Worm (Caenorhabditis elegans): ENCODE results near the gene Y61A9LA.3.

- TF ChIP-seq W03F9.2 (tag; optimal IDR thresholded peaks at IDR 0.05) (no peak), him-1 (tag; optimal IDR thresholded peaks at IDR 0.05) (no peak)
Observed at ce11 chrV:4630267-4630666, 59.3 kb downstream of the Y61A9LA.3 start.
